Fruit fly (Drosophila melanogaster) whole organism, wandering third instar larva: Measurements from ENCODE around the gene CG33098.

Source experiments
- Abd-B ChIP-seq: fragments of >200 bp; optimal IDR thresholded peaks from 2 replicates; lab custom pipeline; 2017; ENCODE audit warnings: missing biosample characterization, missing genetic modification characterization
- GATAd ChIP-seq: sonication (Bioruptor generic); optimal IDR thresholded peaks from 2 replicates; lab custom pipeline; 2016; ENCODE audit warnings: missing biosample characterization, missing genetic modification characterization
- Jra ChIP-seq: sonication (Bioruptor generic); optimal IDR thresholded peaks from 2 replicates; lab custom pipeline; 2016; ENCODE audit warnings: missing biosample characterization, missing genetic modification characterization
- brk ChIP-seq: fragments of 200-800 bp; sonication (Bioruptor generic); optimal IDR thresholded peaks from 2 replicates; lab custom pipeline; 2016; ENCODE audit warnings: missing biosample characterization, mild to moderate bottlenecking, missing genetic modification characterization
- ey ChIP-seq: fragments of 200-800 bp; sonication (Bioruptor generic); optimal IDR thresholded peaks from 2 replicates; lab custom pipeline; 2016; ENCODE audit warnings: missing biosample characterization, missing genetic modification characterization
- h ChIP-seq: fragments of 200-800 bp; sonication (Bioruptor generic); optimal IDR thresholded peaks from 3 replicates; lab custom pipeline; 2016; ENCODE audit warnings: missing biosample characterization, mild to moderate bottlenecking, missing genetic modification characterization
- psq ChIP-seq: fragments of 200-800 bp; sonication (Bioruptor generic); optimal IDR thresholded peaks from 3 replicates; lab custom pipeline; 2017; ENCODE audit warnings: missing biosample characterization, mild to moderate bottlenecking, missing genetic modification characterization, moderate library complexity
- rgr ChIP-seq: fragments of 200-800 bp; sonication (Bioruptor generic); optimal IDR thresholded peaks from 3 replicates; lab custom pipeline; 2016; ENCODE audit warnings: missing biosample characterization, mild to moderate bottlenecking, missing genetic modification characterization
- sv ChIP-seq: fragments of 200-800 bp; sonication (Bioruptor generic); optimal IDR thresholded peaks from 3 replicates; lab custom pipeline; 2016; ENCODE audit warnings: missing biosample characterization, missing genetic modification characterization

dm6 chr3R:12344914-12345549 is 42.0 kb upstream of the CG33098 start:
- TF ChIP-seq brk (no peak), sv (GFP tag; lab: Kevin White, UChicago) (no peak), rgr (peak; percentile 0), ey (GFP tag; lab: Kevin White, UChicago) (peak; percentile 37), GATAd (GFP tag; lab: Kevin White, UChicago) (no peak), Jra (GFP tag; lab: Kevin White, UChicago) (no peak), h (GFP tag; lab: Kevin White, UChicago) (peak; percentile 33), Abd-B (GFP tag; lab: Kevin White, UChicago) (no peak), psq (GFP tag; lab: Kevin White, UChicago) (peak; percentile 15)
